Fruit fly (Drosophila melanogaster): ENCODE measurements around the gene Ctl2.

Gene Ctl2

dm6 chr3R:29089662-29090007, 33.5 kb upstream of the Ctl2 start (continued):
- TF ChIP-seq schlank (tag; optimal IDR thresholded peaks at IDR 0.05) (no peak), MBD-R2 (GFP tag; IDR thresholded peaks at IDR 0.05) (no peak), dmrt99B (tag; optimal IDR thresholded peaks at IDR 0.05) (peak; percentile 77), Sry-δ (GFP tag; optimal IDR thresholded peaks at IDR 0.05) (no peak), pita (GFP tag; optimal IDR thresholded peaks at IDR 0.05) (no peak), CG15514 (GFP tag; optimal IDR thresholded peaks at IDR 0.05) (peak; percentile 41), Side (GFP tag; optimal IDR thresholded peaks at IDR 0.05) (no peak), CG10431 (GFP tag; optimal IDR thresholded peaks at IDR 0.05) (no peak), ap (GFP tag; IDR thresholded peaks at IDR 0.05) (no peak), dan (GFP tag; IDR thresholded peaks at IDR 0.05) (no peak), vfl (GFP tag; optimal IDR thresholded peaks at IDR 0.05) (no peak), pum (GFP tag; optimal IDR thresholded peaks at IDR 0.05) (peak; percentile 0), CG32532 (GFP tag; IDR thresholded peaks at IDR 0.05) (peak; percentile 67), ssp (GFP tag; IDR thresholded peaks at IDR 0.05) (peak; percentile 27; the same call in 1 of the 2 replicates), NfI (GFP tag; optimal IDR thresholded peaks at IDR 0.05) (no peak), sima (GFP tag; optimal IDR thresholded peaks at IDR 0.05) (no peak), psq (GFP tag; optimal IDR thresholded peaks at IDR 0.05) (no peak), CG7987 (GFP tag; optimal IDR thresholded peaks at IDR 0.05) (no peak), Max (GFP tag; optimal IDR thresholded peaks at IDR 0.05) (no peak), CG17568 (GFP tag; optimal IDR thresholded peaks at IDR 0.05) (no peak), CG17359 (tag; optimal IDR thresholded peaks at IDR 0.05) (peak; percentile 20), cato (GFP tag; optimal IDR thresholded peaks at IDR 0.05; ENCODE audit: borderline replicate concordance) (no peak), HLH4C (GFP tag; IDR thresholded peaks at IDR 0.05; ENCODE audit: partially characterized antibody) (no peak), CG6175 (GFP tag; IDR thresholded peaks at IDR 0.05) (no peak), NC2β (GFP tag; optimal IDR thresholded peaks at IDR 0.05) (no peak), Eip74EF (GFP tag; optimal IDR thresholded peaks at IDR 0.05) (peak in 1 of 2 experiments; percentile 23), CG10565 (GFP tag; optimal IDR thresholded peaks at IDR 0.05) (no peak), dimm (GFP tag; IDR thresholded peaks at IDR 0.05) (no peak), ac (GFP tag; optimal IDR thresholded peaks at IDR 0.05) (no peak), HmgD (GFP tag; optimal IDR thresholded peaks at IDR 0.05) (no peak), CG2712 (tag; optimal IDR thresholded peaks at IDR 0.05) (peak; percentile 45), CG17802 (tag; optimal IDR thresholded peaks at IDR 0.05) (no peak), CG2116 (GFP tag; optimal IDR thresholded peaks at IDR 0.05) (no peak), Fer1 (GFP tag; optimal IDR thresholded peaks at IDR 0.05) (peak; percentile 75), fd96Cb (tag; optimal IDR thresholded peaks at IDR 0.05) (peak; percentile 46), lab (GFP tag; optimal IDR thresholded peaks at IDR 0.05) (peak; percentile 79), CG9797 (GFP tag; optimal IDR thresholded peaks at IDR 0.05) (no peak), CG17912 (GFP tag; optimal IDR thresholded peaks at IDR 0.05) (no peak), hb (GFP tag; IDR thresholded peaks at IDR 0.05; ENCODE audit: partially characterized antibody) (no peak), Xrp1 (GFP tag; IDR thresholded peaks at IDR 0.05) (peak; percentile 71), ara (GFP tag; IDR thresholded peaks at IDR 0.05) (no peak), kni (GFP tag; optimal IDR thresholded peaks at IDR 0.05) (no peak), slbo (GFP tag; IDR thresholded peaks at IDR 0.05) (no peak), CG13775 (GFP tag; optimal IDR thresholded peaks at IDR 0.05) (no peak), Doc3 (GFP tag; IDR thresholded peaks at IDR 0.05; ENCODE audit: partially characterized antibody) (no peak), peb (GFP tag; IDR thresholded peaks at IDR 0.05) (peak; percentile 43; the same call in 1 of the 2 replicates), CG34224 (GFP tag; IDR thresholded peaks at IDR 0.05; ENCODE audit: partially characterized antibody) (no peak), CG8944 (GFP tag; optimal IDR thresholded peaks at IDR 0.05) (peak; percentile 35), hkb (optimal IDR thresholded peaks at IDR 0.05) (no peak), hkb (GFP tag; IDR thresholded peaks at IDR 0.05) (peak; percentile 73; the same call in 1 of the 2 replicates), Bteb2 (GFP tag; optimal IDR thresholded peaks at IDR 0.05) (no peak)
